Worm (Caenorhabditis elegans) whole organism, young adult: ENCODE results near the gene fbxa-36.

Source experiments
- B0019.2 ChIP-seq: fragments of 200-800 bp; sonication (Bioruptor generic); conservative IDR thresholded peaks from 2 replicates; pipeline ENCODE4 v1.3.6; 2022; ENCODE audit warnings: missing genetic modification reagents, missing genetic modification characterization, missing compliant biosample characterization
- K12H6.12 ChIP-seq: fragments of 200-800 bp; sonication (Bioruptor generic); optimal IDR thresholded peaks from 2 replicates; lab custom pipeline; 2018; ENCODE audit warnings: mild to moderate bottlenecking, missing genetic modification characterization, missing compliant biosample characterization
- ama-1 ChIP-seq, 3 experiments: fragments of 150-350 bp in 1 of 3; sonication (generic microtip) in 2 of 3; optimal IDR thresholded peaks; 2 replicates each; lab custom pipeline; 2014 to 2018; ENCODE audit warnings: missing biosample characterization in 2 of 3, missing genetic modification characterization in 2 of 3, missing genetic modification reagents in 2 of 3
- aptf-3 ChIP-seq: fragments of 200-800 bp; sonication (Bioruptor generic); IDR thresholded peaks from 2 replicates; pipeline ENCODE4 v1.3.6; 2022; ENCODE audit warnings: missing genetic modification characterization, missing compliant biosample characterization
- atf-7 ChIP-seq: sonication (generic microtip); optimal IDR thresholded peaks from 2 replicates; lab custom pipeline; 2017; ENCODE audit warnings: mild to moderate bottlenecking, missing genetic modification characterization, missing compliant biosample characterization
- athp-1 ChIP-seq: sonication (generic microtip); optimal IDR thresholded peaks from 2 replicates; lab custom pipeline; 2017; ENCODE audit warnings: mild to moderate bottlenecking, missing genetic modification characterization, missing compliant biosample characterization
- ceh-58 ChIP-seq: fragments of 200-800 bp; sonication (Bioruptor generic); IDR thresholded peaks from 2 replicates; pipeline ENCODE4 v1.3.6; 2022; ENCODE audit warnings: missing genetic modification characterization, missing compliant biosample characterization
- ekl-4 ChIP-seq: fragments of 200-800 bp; sonication (Bioruptor generic); IDR thresholded peaks from 2 replicates; pipeline ENCODE4 v1.3.6; 2022; ENCODE audit warnings: missing genetic modification reagents, missing genetic modification characterization, missing compliant biosample characterization
- madf-8 ChIP-seq: fragments of 200-800 bp; sonication (Bioruptor generic); conservative IDR thresholded peaks from 2 replicates; pipeline ENCODE4 v1.3.6; 2022; ENCODE audit warnings: missing genetic modification reagents, missing genetic modification characterization, missing compliant biosample characterization
- mel-28 ChIP-seq: sonication (generic microtip); optimal IDR thresholded peaks from 2 replicates; lab custom pipeline; 2016; ENCODE audit warnings: borderline replicate concordance, mild to moderate bottlenecking, missing genetic modification characterization, missing compliant biosample characterization
- nfya-1 ChIP-seq: sonication (generic microtip); optimal IDR thresholded peaks from 2 replicates; lab custom pipeline; 2017; ENCODE audit warnings: antibody characterized with exemption, missing compliant biosample characterization, missing genetic modification characterization, borderline replicate concordance; ENCODE audit not compliant: insufficient read depth
- snpc-1.3 ChIP-seq: sonication (generic microtip); optimal IDR thresholded peaks from 2 replicates; lab custom pipeline; 2017; ENCODE audit warnings: missing genetic modification characterization, mild to moderate bottlenecking, missing compliant biosample characterization, antibody characterized with exemption, moderate library complexity, missing genotype, missing genetic modification reagents; ENCODE audit not compliant: insufficient read depth
- tbx-9 ChIP-seq: sonication (generic microtip); optimal IDR thresholded peaks from 2 replicates; lab custom pipeline; 2016; ENCODE audit warnings: borderline replicate concordance, missing genetic modification characterization, inconsistent platforms, missing compliant biosample characterization
- ztf-18 ChIP-seq: sonication (generic microtip); optimal IDR thresholded peaks from 2 replicates; lab custom pipeline; 2016; ENCODE audit warnings: missing genotype, mild to moderate bottlenecking, missing genetic modification characterization, missing compliant biosample characterization

- TF ChIP-seq ekl-4 (GFP tag; lab: Robert Waterston, UW) = no peak
- TF ChIP-seq ama-1 (optimal IDR thresholded peaks at IDR 0.05; lab: Kevin White, UChicago) = no peak
- no peak for TF ChIP-seq ama-1 (GFP tag; optimal IDR thresholded peaks at IDR 0.05; lab: Kevin White, UChicago)
- no peak for TF ChIP-seq K12H6.12 (tag; lab: Kevin White, UChicago)
- no peak for TF ChIP-seq madf-8 (GFP tag; lab: Robert Waterston, UW)
- TF ChIP-seq mel-28 = no peak
- no peak for TF ChIP-seq snpc-1.3
- TF ChIP-seq athp-1 = no peak
- no peak for TF ChIP-seq ztf-18 (tag; lab: Kevin White, UChicago)
- TF ChIP-seq ceh-58 (GFP tag; lab: Robert Waterston, UW) = no peak
- TF ChIP-seq atf-7 (tag; lab: Kevin White, UChicago) = no peak
- TF ChIP-seq tbx-9 (tag; lab: Kevin White, UChicago) = no peak
- TF ChIP-seq aptf-3 (GFP tag; lab: Robert Waterston, UW) = no peak
- no peak for TF ChIP-seq B0019.2 (GFP tag; lab: Robert Waterston, UW)
- no peak for TF ChIP-seq nfya-1 (tag; lab: Kevin White, UChicago)
Observed at ce11 chrIII:1269156-1269555, 23.9 kb downstream of the fbxa-36 start, which contains the start of gene fbxa-32.
